Worm (Caenorhabditis elegans) whole organism, L3 larva: ENCODE data around the gene mes-2.

Experiments used
- ZK546.5 ChIP-seq: sonication (generic microtip); optimal IDR thresholded peaks from 2 replicates; lab custom pipeline; 2017; ENCODE audit warnings: missing biosample characterization, missing genetic modification characterization
- aly-2 ChIP-seq: fragments of 150-350 bp; optimal IDR thresholded peaks from 2 replicates; lab custom pipeline; 2014; ENCODE audit warnings: missing biosample characterization, missing genetic modification characterization
- ama-1 ChIP-seq: fragments of 150-350 bp; optimal IDR thresholded peaks from 2 replicates; lab custom pipeline; 2018
- ceh-16 ChIP-seq: sonication (generic microtip); optimal IDR thresholded peaks from 2 replicates; lab custom pipeline; 2017; ENCODE audit warnings: missing biosample characterization, missing genetic modification characterization
- ceh-28 ChIP-seq: fragments of 150-350 bp; optimal IDR thresholded peaks from 2 replicates; lab custom pipeline; 2014; ENCODE audit warnings: missing biosample characterization, missing genetic modification reagents, missing genetic modification characterization
- ceh-9 ChIP-seq: sonication (generic microtip); optimal IDR thresholded peaks from 2 replicates; lab custom pipeline; 2018; ENCODE audit warnings: missing biosample characterization, missing genetic modification characterization
- elt-1 ChIP-seq: fragments of 150-350 bp; optimal IDR thresholded peaks from 2 replicates; lab custom pipeline; 2014; ENCODE audit warnings: missing biosample characterization, missing genetic modification characterization
- elt-2 ChIP-seq: sonication (generic microtip); optimal IDR thresholded peaks from 2 replicates; lab custom pipeline; 2016; ENCODE audit warnings: missing genetic modification reagents, mild to moderate bottlenecking, missing genetic modification characterization, missing compliant biosample characterization
- elt-3 ChIP-seq, 3 experiments: fragments of 150-350 bp in 1 of 3; sonication (generic microtip) in 2 of 3; optimal IDR thresholded peaks; 2 replicates in 2 of 3; 4 replicates in 1 of 3; lab custom pipeline; 2014 to 2017; ENCODE audit warnings: missing biosample characterization in 3 of 3, missing genetic modification characterization in 3 of 3
- eor-1 ChIP-seq, 2 experiments: fragments of 150-350 bp; optimal IDR thresholded peaks; 2 replicates each; lab custom pipeline; 2014 to 2018; ENCODE audit warnings: missing biosample characterization in 2 of 2, missing genetic modification characterization in 2 of 2
- fkh-10 ChIP-seq: sonication (generic microtip); optimal IDR thresholded peaks from 2 replicates; lab custom pipeline; 2017; ENCODE audit warnings: missing biosample characterization, missing genetic modification reagents, missing genetic modification characterization
- fos-1 ChIP-seq: fragments of 150-350 bp; optimal IDR thresholded peaks from 2 replicates; lab custom pipeline; 2014; ENCODE audit warnings: missing biosample characterization, missing genetic modification characterization
- jun-1 ChIP-seq: fragments of 150-350 bp; optimal IDR thresholded peaks from 2 replicates; lab custom pipeline; 2014; ENCODE audit warnings: missing biosample characterization, missing genetic modification reagents, missing genetic modification characterization
- lin-15B ChIP-seq: fragments of 150-350 bp; optimal IDR thresholded peaks from 2 replicates; lab custom pipeline; 2014; ENCODE audit warnings: missing biosample characterization, missing genetic modification characterization
- mdl-1 ChIP-seq: fragments of 150-350 bp; optimal IDR thresholded peaks from 2 replicates; lab custom pipeline; 2014; ENCODE audit warnings: missing biosample characterization, missing genetic modification characterization
- mml-1 ChIP-seq: fragments of 150-350 bp; sonication (generic microtip); optimal IDR thresholded peaks from 3 replicates; lab custom pipeline; 2014; ENCODE audit warnings: missing biosample characterization, missing genetic modification characterization
- nhr-11 ChIP-seq: fragments of 150-350 bp; optimal IDR thresholded peaks from 2 replicates; lab custom pipeline; 2014; ENCODE audit warnings: missing biosample characterization, missing genetic modification characterization
- nhr-12 ChIP-seq: fragments of 150-350 bp; optimal IDR thresholded peaks from 2 replicates; lab custom pipeline; 2014; ENCODE audit warnings: missing biosample characterization, missing genetic modification characterization
- nhr-23 ChIP-seq: fragments of 150-350 bp; optimal IDR thresholded peaks from 2 replicates; lab custom pipeline; 2014; ENCODE audit warnings: missing biosample characterization, missing genetic modification reagents, missing genetic modification characterization
- nhr-237 ChIP-seq: fragments of 150-350 bp; optimal IDR thresholded peaks from 2 replicates; lab custom pipeline; 2014; ENCODE audit warnings: missing biosample characterization, missing genetic modification characterization
- nhr-25 ChIP-seq: sonication (generic microtip); optimal IDR thresholded peaks from 2 replicates; lab custom pipeline; 2017; ENCODE audit warnings: missing biosample characterization, missing genetic modification characterization
- nhr-28 ChIP-seq: fragments of 150-350 bp; optimal IDR thresholded peaks from 2 replicates; lab custom pipeline; 2014; ENCODE audit warnings: missing biosample characterization, missing genetic modification characterization
- nhr-67 ChIP-seq: fragments of 150-350 bp; optimal IDR thresholded peaks from 2 replicates; lab custom pipeline; 2014; ENCODE audit warnings: missing biosample characterization, missing genetic modification characterization
- nhr-76 ChIP-seq: fragments of 150-350 bp; sonication (generic microtip); optimal IDR thresholded peaks from 5 replicates; lab custom pipeline; 2014; ENCODE audit warnings: missing biosample characterization, missing genetic modification characterization
- pha-4 ChIP-seq: fragments of 150-350 bp; optimal IDR thresholded peaks from 2 replicates; lab custom pipeline; 2014; ENCODE audit warnings: missing biosample characterization, missing genetic modification reagents, missing genetic modification characterization
- pqm-1 ChIP-seq: fragments of 150-350 bp; optimal IDR thresholded peaks from 2 replicates; lab custom pipeline; 2017; ENCODE audit warnings: missing biosample characterization, missing genetic modification characterization, inconsistent platforms
- sea-2 ChIP-seq: fragments of 150-350 bp; sonication (generic microtip); optimal IDR thresholded peaks from 4 replicates; lab custom pipeline; 2014; ENCODE audit warnings: missing biosample characterization, missing genetic modification reagents, missing genetic modification characterization
- snpc-4 ChIP-seq: fragments of 150-350 bp; optimal IDR thresholded peaks from 2 replicates; lab custom pipeline; 2014; ENCODE audit warnings: missing biosample characterization, missing genetic modification characterization
- tbx-2 ChIP-seq: sonication (generic microtip); optimal IDR thresholded peaks from 2 replicates; lab custom pipeline; 2016; ENCODE audit warnings: mild to moderate bottlenecking, missing genetic modification characterization, missing compliant biosample characterization
- unc-39 ChIP-seq: sonication (generic microtip); optimal IDR thresholded peaks from 4 replicates; lab custom pipeline; 2017; ENCODE audit warnings: missing biosample characterization, missing genetic modification characterization
- unc-62 ChIP-seq: fragments of 150-350 bp; sonication (generic microtip); optimal IDR thresholded peaks from 4 replicates; lab custom pipeline; 2014; ENCODE audit warnings: missing biosample characterization, missing genetic modification reagents, missing genetic modification characterization
- zag-1 ChIP-seq: fragments of 150-350 bp; optimal IDR thresholded peaks from 2 replicates; lab custom pipeline; 2014; ENCODE audit warnings: missing biosample characterization, missing genetic modification characterization
- ztf-4 ChIP-seq: fragments of 150-350 bp; optimal IDR thresholded peaks from 2 replicates; lab custom pipeline; 2014; ENCODE audit warnings: missing biosample characterization, missing genetic modification characterization

mes-2 gene

ce11 chrII:14365182-14365751, 18.5 kb upstream of the mes-2 start, which contains the start of gene imb-2 (continued):
- TF ChIP-seq ZK546.5 (tag; lab: Kevin White, UChicago) (no peak), nhr-23 (no peak), unc-39 (tag; lab: Kevin White, UChicago) (no peak), ama-1 (lab: Kevin White, UChicago) (no peak), nhr-237 (tag; lab: Kevin White, UChicago) (no peak), ceh-28 (tag; lab: Kevin White, UChicago) (peak; percentile 17), unc-62 (GFP tag; lab: Kevin White, UChicago) (no peak)

DNA sequence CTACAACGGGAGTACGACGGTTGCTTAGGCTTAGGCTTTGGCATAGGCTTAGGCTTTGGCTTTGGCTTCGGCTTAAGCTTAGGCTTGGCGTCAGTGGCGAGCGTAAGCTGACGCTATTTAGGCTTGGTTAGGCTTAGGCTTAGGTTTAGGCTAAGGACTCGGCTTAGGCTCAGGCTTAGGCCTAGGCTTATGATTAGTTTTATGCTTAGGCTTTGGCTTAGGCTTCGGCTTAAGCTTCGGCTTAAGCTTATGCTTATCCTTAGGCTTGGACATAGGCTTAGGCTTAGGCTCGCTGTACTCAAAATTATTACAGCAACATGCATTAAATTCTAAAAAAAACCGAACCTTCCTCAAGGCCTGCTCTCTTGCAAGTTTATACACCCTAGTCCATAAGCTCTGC, 9.2 kb upstream of the mes-2 start:
- no peak for TF ChIP-seq nhr-76 (tag; lab: Kevin White, UChicago)
- no peak for TF ChIP-seq aly-2 (tag; lab: Kevin White, UChicago)
- TF ChIP-seq ZK546.5 (tag; lab: Kevin White, UChicago): no peak
- no peak for TF ChIP-seq tbx-2 (tag; lab: Kevin White, UChicago)
- no peak for TF ChIP-seq nhr-23
- TF ChIP-seq pqm-1 (tag; lab: Kevin White, UChicago): no peak
- no peak for TF ChIP-seq nhr-12 (tag; lab: Kevin White, UChicago)

DNA sequence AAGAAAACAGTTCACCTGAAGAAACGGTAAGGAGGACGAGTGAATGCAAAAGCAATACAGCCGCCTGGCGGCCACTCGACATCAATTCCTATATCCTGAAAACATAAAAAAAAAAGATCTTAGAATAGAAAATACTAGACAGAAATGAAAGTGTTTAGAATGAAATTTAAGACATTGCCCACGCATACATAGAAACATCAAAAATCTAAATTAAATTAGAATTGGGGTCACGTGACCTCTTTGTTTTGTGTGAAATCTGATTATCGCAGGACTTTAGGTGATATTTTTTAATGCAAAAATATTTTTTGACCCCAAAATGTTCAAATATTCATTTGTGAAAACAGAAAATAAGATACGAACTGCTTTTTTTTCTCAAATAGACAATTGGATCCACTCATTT, 6.0 kb upstream of the mes-2 start, which contains the start of gene acr-20:
acr-20 (minus strand) TSS at position 101 of the 400 bp plus-strand sequence.
- TF ChIP-seq nhr-28 (tag; lab: Kevin White, UChicago) (no peak), ceh-16 (tag; lab: Kevin White, UChicago) (no peak), tbx-2 (tag; lab: Kevin White, UChicago) (no peak), sea-2 (GFP tag; lab: Kevin White, UChicago) (no peak), zag-1 (no peak), lin-15B (tag; lab: Kevin White, UChicago) (no peak), nhr-237 (tag; lab: Kevin White, UChicago) (no peak), eor-1 (tag; optimal IDR thresholded peaks at IDR 0.05; lab: Kevin White, UChicago) (no peak), elt-3 (tag; optimal IDR thresholded peaks at IDR 0.05; lab: Kevin White, UChicago) (no peak)

ce11 chrII:14380778-14381177, 3.0 kb upstream of the mes-2 start:
- no peak for TF ChIP-seq sea-2 (GFP tag; lab: Kevin White, UChicago)
- TF ChIP-seq elt-2 (tag; lab: Kevin White, UChicago): no peak
- TF ChIP-seq nhr-11 (tag; lab: Kevin White, UChicago): no peak
- no peak for TF ChIP-seq snpc-4 (tag; lab: Kevin White, UChicago)
- no peak for TF ChIP-seq fkh-10
- no peak for TF ChIP-seq nhr-28 (tag; lab: Kevin White, UChicago)
- TF ChIP-seq mdl-1 (tag; lab: Kevin White, UChicago): no peak
- TF ChIP-seq ceh-9 (tag; lab: Kevin White, UChicago): no peak
- no peak for TF ChIP-seq mml-1 (tag; lab: Kevin White, UChicago)

- no peak for TF ChIP-seq snpc-4 (tag; lab: Kevin White, UChicago)
- TF ChIP-seq nhr-28 (tag; lab: Kevin White, UChicago): no peak
- no peak for TF ChIP-seq pha-4 (tag; lab: Kevin White, UChicago)
- TF ChIP-seq ztf-4: no peak
- no peak for TF ChIP-seq nhr-67 (tag; lab: Kevin White, UChicago)
- TF ChIP-seq elt-3 (tag; optimal IDR thresholded peaks at IDR 0.05; lab: Kevin White, UChicago): no peak
- no peak for TF ChIP-seq mdl-1 (tag; lab: Kevin White, UChicago)
- TF ChIP-seq fos-1: no peak
- TF ChIP-seq nhr-25: no peak
- no peak for TF ChIP-seq jun-1 (tag; lab: Kevin White, UChicago)
These were observed 2.3 kb upstream of the mes-2 start, which contains the start of gene sdz-26 for ce11 chrII:14381450-14381849. Gene sdz-26, plus strand, starts transcription at chrII:14381750.

ce11 chrII:14388213-14388612, 4.4 kb downstream of the mes-2 start, which contains the start of gene F26H11.8:
Gene F26H11.8, plus strand, starts transcription at chrII:14388513.
- TF ChIP-seq elt-1 (tag; lab: Kevin White, UChicago) (no peak), unc-39 (tag; lab: Kevin White, UChicago) (no peak), ceh-9 (tag; lab: Kevin White, UChicago) (no peak)
